Fruit fly (Drosophila melanogaster) whole organism, adult: ENCODE results near the gene Tsp.

Experiments used
- CG11617 ChIP-seq: fragments of 200-800 bp; sonication (Bioruptor generic); optimal IDR thresholded peaks from 2 replicates; lab custom pipeline; 2017; ENCODE audit warnings: mild to moderate bottlenecking, missing biosample characterization, missing genetic modification reagents, missing genetic modification characterization
- CG12768 ChIP-seq: fragments of 200-800 bp; sonication (Bioruptor generic); optimal IDR thresholded peaks from 2 replicates; lab custom pipeline; 2017; ENCODE audit warnings: missing biosample characterization, missing genetic modification characterization, mild to moderate bottlenecking, moderate library complexity, missing genetic modification reagents
- CG14711 ChIP-seq: fragments of 200-800 bp; sonication (Bioruptor generic); optimal IDR thresholded peaks from 2 replicates; lab custom pipeline; 2018; ENCODE audit warnings: missing biosample characterization, mild to moderate bottlenecking, missing genetic modification characterization, moderate library complexity
- CG1620 ChIP-seq: fragments of 200-800 bp; sonication (Bioruptor generic); optimal IDR thresholded peaks from 2 replicates; lab custom pipeline; 2016; ENCODE audit warnings: missing biosample characterization, missing genetic modification characterization
- CG33017 ChIP-seq: fragments of 200-800 bp; sonication (Bioruptor generic); optimal IDR thresholded peaks from 2 replicates; lab custom pipeline; 2018; ENCODE audit warnings: missing biosample characterization, mild to moderate bottlenecking, missing genetic modification characterization, moderate library complexity
- CG5204 ChIP-seq: fragments of 200-800 bp; sonication (Bioruptor generic); optimal IDR thresholded peaks from 2 replicates; lab custom pipeline; 2016; ENCODE audit warnings: missing biosample characterization, missing genetic modification characterization
- CG7045 ChIP-seq: fragments of 200-800 bp; sonication (Bioruptor generic); optimal IDR thresholded peaks from 2 replicates; lab custom pipeline; 2017; ENCODE audit warnings: missing biosample characterization, mild to moderate bottlenecking, missing genetic modification characterization
- CG7101 ChIP-seq: fragments of 200-800 bp; sonication (Bioruptor generic); optimal IDR thresholded peaks from 2 replicates; lab custom pipeline; 2018; ENCODE audit warnings: missing biosample characterization, mild to moderate bottlenecking, missing genetic modification characterization, moderate library complexity
- Clk ChIP-seq: fragments of 200-800 bp; sonication (Bioruptor generic); optimal IDR thresholded peaks from 2 replicates; lab custom pipeline; 2017; ENCODE audit warnings: missing biosample characterization, missing genetic modification characterization
- Crg-1 ChIP-seq: fragments of 200-800 bp; sonication (Bioruptor generic); optimal IDR thresholded peaks from 2 replicates; lab custom pipeline; 2016; ENCODE audit warnings: missing biosample characterization, missing genetic modification characterization
- Hr96 ChIP-seq: fragments of 200-800 bp; sonication (Bioruptor generic); optimal IDR thresholded peaks from 2 replicates; lab custom pipeline; 2016; ENCODE audit warnings: missing biosample characterization, missing genetic modification characterization
- Mnt ChIP-seq: fragments of 200-800 bp; sonication (Bioruptor generic); optimal IDR thresholded peaks from 2 replicates; lab custom pipeline; 2016; ENCODE audit warnings: missing biosample characterization, mild to moderate bottlenecking, missing genetic modification characterization
- bab1 ChIP-seq: fragments of 200-800 bp; sonication (Bioruptor generic); optimal IDR thresholded peaks from 3 replicates; lab custom pipeline; 2019; ENCODE audit warnings: missing biosample characterization, mild to moderate bottlenecking, missing genetic modification characterization, moderate library complexity
- cic ChIP-seq: fragments of 200-800 bp; sonication (Bioruptor generic); optimal IDR thresholded peaks from 2 replicates; lab custom pipeline; 2017; ENCODE audit warnings: missing biosample characterization, mild to moderate bottlenecking, missing genetic modification characterization, moderate library complexity
- cnc ChIP-seq, 2 experiments: fragments of >200 bp; optimal IDR thresholded peaks; 2 replicates each; lab custom pipeline; 2017
- kay ChIP-seq: fragments of 200-800 bp; sonication (Bioruptor generic); peaks from one replicate; lab custom pipeline; 2016; ENCODE audit warnings: missing biosample characterization, missing genetic modification characterization, borderline replicate concordance
- ovo ChIP-seq: fragments of 200-800 bp; sonication (Bioruptor generic); optimal IDR thresholded peaks from 2 replicates; lab custom pipeline; 2016; ENCODE audit warnings: missing biosample characterization, missing genetic modification characterization
- pad ChIP-seq: fragments of 200-800 bp; sonication (Bioruptor generic); optimal IDR thresholded peaks from 3 replicates; lab custom pipeline; 2017; ENCODE audit warnings: missing biosample characterization, missing genetic modification characterization, mild to moderate bottlenecking, moderate library complexity, missing genetic modification reagents
- tj ChIP-seq: fragments of 200-800 bp; sonication (Bioruptor generic); optimal IDR thresholded peaks from 3 replicates; lab custom pipeline; 2017; ENCODE audit warnings: missing biosample characterization, mild to moderate bottlenecking, missing genetic modification characterization, moderate library complexity
- toe ChIP-seq: fragments of 200-800 bp; sonication (Bioruptor generic); optimal IDR thresholded peaks from 2 replicates; lab custom pipeline; 2016; ENCODE audit warnings: missing biosample characterization, missing genetic modification characterization

Gene Tsp

dm6 chr2L:6693794-6694254 lies 15.1 kb downstream of the Tsp start:
- TF ChIP-seq CG14711 (tag; lab: Kevin White, UChicago) (no peak), pad (GFP tag; lab: Kevin White, UChicago) (no peak), CG7045 (no peak), CG1620 (GFP tag; lab: Kevin White, UChicago) (no peak), Mnt (GFP tag; lab: Kevin White, UChicago) (no peak), CG7101 (tag; lab: Kevin White, UChicago) (no peak)

dm6 chr2L:6692048-6692447 lies 16.8 kb downstream of the Tsp start:
- TF ChIP-seq Mnt (GFP tag; lab: Kevin White, UChicago) = no peak
- TF ChIP-seq CG33017 = no peak
- TF ChIP-seq CG7101 (tag; lab: Kevin White, UChicago) = no peak
- no peak for TF ChIP-seq kay
- TF ChIP-seq CG11617 (GFP tag; lab: Kevin White, UChicago) = no peak
- no peak for TF ChIP-seq tj (GFP tag; lab: Kevin White, UChicago)
- TF ChIP-seq pad (GFP tag; lab: Kevin White, UChicago) = no peak
- no peak for TF ChIP-seq CG1620 (GFP tag; lab: Kevin White, UChicago)
- TF ChIP-seq cic (GFP tag; lab: Kevin White, UChicago) = no peak

- TF ChIP-seq ovo (no peak), CG11617 (GFP tag; lab: Kevin White, UChicago) (no peak), cnc (optimal IDR thresholded peaks at IDR 0.05; lab: Kevin White, UChicago) (no peak), Mnt (GFP tag; lab: Kevin White, UChicago) (no peak), cic (GFP tag; lab: Kevin White, UChicago) (no peak), Hr96 (GFP tag; lab: Kevin White, UChicago) (no peak), tj (GFP tag; lab: Kevin White, UChicago) (no peak), CG7045 (no peak), CG14711 (tag; lab: Kevin White, UChicago) (no peak), CG12768 (GFP tag; lab: Kevin White, UChicago) (no peak), Crg-1 (no peak), Clk (no peak), CG7101 (tag; lab: Kevin White, UChicago) (no peak)
Measured at dm6 chr2L:6686612-6687011, 22.3 kb downstream of the Tsp start, which contains the start of gene CG11327. Gene CG11327, minus strand, starts transcription at chr2L:6686712.

dm6 chr2L:6683992-6684882 lies 24.6 kb downstream of the Tsp start, which contains the start of gene Nhe3:
Gene Nhe3, minus strand, starts transcription at chr2L:6684364.
- TF ChIP-seq ovo (peak; percentile 85), Crg-1 (peak; percentile 48), CG5204 (GFP tag; lab: Kevin White, UChicago) (peak; percentile 81), CG7101 (tag; lab: Kevin White, UChicago) (peak; percentile 73), CG33017 (peak; percentile 46), cnc (optimal IDR thresholded peaks at IDR 0.05; lab: Kevin White, UChicago) (no peak), Hr96 (GFP tag; lab: Kevin White, UChicago) (peak; percentile 73), CG1620 (GFP tag; lab: Kevin White, UChicago) (peak; percentile 59), CG14711 (tag; lab: Kevin White, UChicago) (peak; percentile 60), cic (GFP tag; lab: Kevin White, UChicago) (peak; percentile 34), tj (GFP tag; lab: Kevin White, UChicago) (peak; percentile 49), pad (GFP tag; lab: Kevin White, UChicago) (peak; percentile 67), Mnt (GFP tag; lab: Kevin White, UChicago) (peak; percentile 86), Clk (peak; percentile 58), toe (GFP tag; lab: Kevin White, UChicago) (no peak), CG12768 (GFP tag; lab: Kevin White, UChicago) (peak; percentile 75), CG7045 (peak; percentile 68), bab1 (GFP tag; lab: Kevin White, UChicago) (peak; percentile 60), CG11617 (GFP tag; lab: Kevin White, UChicago) (peak; percentile 83), kay (no peak)

- TF ChIP-seq tj (GFP tag; lab: Kevin White, UChicago) (peak; percentile 73), Crg-1 (no peak), cnc (optimal IDR thresholded peaks at IDR 0.05; lab: Kevin White, UChicago) (peak in 1 of 2 experiments; percentile 38), Clk (no peak), kay (peak; percentile 81)
Measured at dm6 chr2L:6682909-6683308, 26.0 kb downstream of the Tsp start.

dm6 chr2L:6677453-6677852 lies 31.4 kb downstream of the Tsp start, which contains the start of gene Nse1:
Gene Nse1, minus strand, starts transcription at chr2L:6677625.
- TF ChIP-seq bab1 (GFP tag; lab: Kevin White, UChicago) = peak; percentile 1
- TF ChIP-seq cnc (optimal IDR thresholded peaks at IDR 0.05; lab: Kevin White, UChicago) = no peak

- TF ChIP-seq ovo (peak; percentile 9), CG11617 (GFP tag; lab: Kevin White, UChicago) (no peak)
Measured at dm6 chr2L:6676535-6676934, 32.4 kb downstream of the Tsp start, which contains the start of gene cort. Gene cort, minus strand, starts transcription at chr2L:6676635.
